Worm (Caenorhabditis elegans) whole organism, L4 larva: Measurements from ENCODE around the gene C29F4.3.
A peak's percentile ranks its signal among the peaks of the same experiment; 100 is the strongest.
"Not testable (repeated sequence)": the region's sequence is repeated elsewhere in the genome, so short reads cannot be mapped to it uniquely, and the experiment has no call there.

ENCODE experiments used
- ama-1 ChIP-seq: fragments of 150-350 bp; optimal IDR thresholded peaks from 2 replicates; lab custom pipeline; 2014; ENCODE audit warnings: inconsistent platforms, mixed read lengths
- fkh-10 ChIP-seq: fragments of 150-350 bp; optimal IDR thresholded peaks from 2 replicates; lab custom pipeline; 2014; ENCODE audit warnings: missing biosample characterization, missing genetic modification reagents, missing genetic modification characterization
- nhr-76 ChIP-seq: fragments of 150-350 bp; optimal IDR thresholded peaks from 2 replicates; lab custom pipeline; 2014; ENCODE audit warnings: missing biosample characterization, missing genetic modification characterization
- unc-130 ChIP-seq: sonication (generic microtip); optimal IDR thresholded peaks from 2 replicates; lab custom pipeline; 2016; ENCODE audit warnings: missing genetic modification reagents, missing genetic modification characterization, missing compliant biosample characterization
- unc-62 ChIP-seq, 3 experiments: fragments of 150-350 bp in 1 of 3; sonication (generic microtip); optimal IDR thresholded peaks in 2 of 3; peaks in 1 of 3; 1 replicate in 1 of 3; 2 replicates in 2 of 3; lab custom pipeline; 2014 to 2017; ENCODE audit warnings: missing biosample characterization in 3 of 3, missing genetic modification characterization in 3 of 3, missing genetic modification reagents in 3 of 3, missing genotype in 1 of 3

- not testable (repeated sequence) for TF ChIP-seq ama-1 (lab: Kevin White, UChicago); fkh-10; unc-62 (tag; optimal IDR thresholded peaks at IDR 0.05; lab: Kevin White, UChicago); nhr-76 (tag; lab: Kevin White, UChicago)
- TF ChIP-seq unc-62 (GFP tag; optimal IDR thresholded peaks at IDR 0.05 in 1 of 2; lab: Kevin White, UChicago), result peak in 1 of 2 experiments; percentile 97
- TF ChIP-seq unc-130 (GFP tag; lab: Kevin White, UChicago), result peak; percentile 46
These were observed 44.5 kb downstream of the C29F4.3 start, which contains the start of gene cpt-2 for ce11 chrIV:11179123-11179740.
